Fruit fly (Drosophila melanogaster) whole organism, embryonic: ENCODE data around the gene CG43179.

ENCODE experiments used
- Atf6 ChIP-seq: fragments of 200-800 bp; sonication (Bioruptor generic); IDR thresholded peaks from 2 replicates; pipeline ENCODE4 v1.3.6; 2022; ENCODE audit warnings: missing biosample characterization, missing genetic modification characterization
- B-H2 ChIP-seq: fragments of 200-800 bp; sonication (Bioruptor generic); optimal IDR thresholded peaks from 2 replicates; lab custom pipeline; 2018; ENCODE audit warnings: missing biosample characterization, mild to moderate bottlenecking, missing genetic modification characterization
- Bgb ChIP-seq: fragments of 200-800 bp; sonication (Bioruptor generic); IDR thresholded peaks from 2 replicates; pipeline ENCODE4 v1.3.6; 2022; ENCODE audit warnings: missing biosample characterization, missing genetic modification characterization; ENCODE audit not compliant: partially characterized antibody
- CG10543 ChIP-seq: fragments of 200-800 bp; sonication (Bioruptor generic); optimal IDR thresholded peaks from 3 replicates; lab custom pipeline; 2017; ENCODE audit warnings: missing biosample characterization, mild to moderate bottlenecking, missing genetic modification characterization, moderate library complexity
- CG11504 ChIP-seq: fragments of 200-800 bp; sonication (Bioruptor generic); optimal IDR thresholded peaks from 3 replicates; lab custom pipeline; 2019; ENCODE audit warnings: missing biosample characterization, mild to moderate bottlenecking, missing genetic modification characterization, moderate library complexity
- CG13624 ChIP-seq: fragments of 200-800 bp; sonication (Bioruptor generic); optimal IDR thresholded peaks from 2 replicates; lab custom pipeline; 2016; ENCODE audit warnings: missing biosample characterization, missing genetic modification characterization
- CG1529 ChIP-seq: fragments of 200-800 bp; sonication (Bioruptor generic); optimal IDR thresholded peaks from 3 replicates; lab custom pipeline; 2018; ENCODE audit warnings: missing biosample characterization, missing genetic modification characterization
- CG1602 ChIP-seq: fragments of 200-800 bp; sonication (Bioruptor generic); optimal IDR thresholded peaks from 3 replicates; lab custom pipeline; 2016; ENCODE audit warnings: missing biosample characterization, missing genetic modification characterization
- CG30431 ChIP-seq: fragments of 200-800 bp; sonication (Bioruptor generic); optimal IDR thresholded peaks from 2 replicates; lab custom pipeline; 2017; ENCODE audit warnings: missing biosample characterization, missing genetic modification characterization
- CG32532 ChIP-seq: fragments of 200-800 bp; sonication (Bioruptor generic); IDR thresholded peaks from 2 replicates; pipeline ENCODE4 v1.3.6; 2022; ENCODE audit warnings: missing biosample characterization, missing genetic modification characterization
- CG33213 ChIP-seq: fragments of 200-800 bp; sonication (Bioruptor generic); optimal IDR thresholded peaks from 3 replicates; lab custom pipeline; 2016; ENCODE audit warnings: missing biosample characterization, missing genetic modification characterization
- CG7839 ChIP-seq: fragments of 200-800 bp; sonication (Bioruptor generic); optimal IDR thresholded peaks from 3 replicates; lab custom pipeline; 2018; ENCODE audit warnings: missing biosample characterization, mild to moderate bottlenecking, missing genetic modification characterization, moderate library complexity
- CG7987 ChIP-seq: fragments of 200-800 bp; sonication (Bioruptor generic); optimal IDR thresholded peaks from 2 replicates; lab custom pipeline; 2018; ENCODE audit warnings: missing biosample characterization, mild to moderate bottlenecking, missing genetic modification characterization, moderate library complexity
- CG9437 ChIP-seq: fragments of 200-800 bp; sonication (Bioruptor generic); optimal IDR thresholded peaks from 2 replicates; lab custom pipeline; 2018; ENCODE audit warnings: missing biosample characterization, mild to moderate bottlenecking, missing genetic modification characterization
- CG9609 ChIP-seq: fragments of 200-800 bp; sonication (Bioruptor generic); optimal IDR thresholded peaks from 3 replicates; lab custom pipeline; 2016; ENCODE audit warnings: missing biosample characterization, missing genetic modification characterization
- CG9932 ChIP-seq: fragments of 200-800 bp; sonication (Bioruptor generic); IDR thresholded peaks from 2 replicates; pipeline ENCODE4 v1.3.6; 2022; ENCODE audit warnings: missing biosample characterization, missing genetic modification characterization
- CoRest ChIP-seq: fragments of 200-800 bp; sonication (Bioruptor generic); optimal IDR thresholded peaks from 3 replicates; lab custom pipeline; 2018; ENCODE audit warnings: missing biosample characterization, mild to moderate bottlenecking, missing genetic modification characterization, moderate library complexity
- Deaf1 ChIP-seq: fragments of 200-800 bp; optimal IDR thresholded peaks from 3 replicates; lab custom pipeline; 2019; ENCODE audit warnings: missing biosample characterization, mild to moderate bottlenecking, missing genetic modification characterization, moderate library complexity
- Fer1 ChIP-seq: fragments of 200-800 bp; sonication (Bioruptor generic); optimal IDR thresholded peaks from 2 replicates; lab custom pipeline; 2017; ENCODE audit warnings: missing biosample characterization, mild to moderate bottlenecking, missing genetic modification characterization
- HmgZ ChIP-seq: fragments of 200-800 bp; sonication (Bioruptor generic); optimal IDR thresholded peaks from 2 replicates; lab custom pipeline; 2018; ENCODE audit warnings: missing biosample characterization, mild to moderate bottlenecking, missing genetic modification characterization
- Hmr ChIP-seq: fragments of 200-800 bp; sonication (Bioruptor generic); optimal IDR thresholded peaks from 3 replicates; lab custom pipeline; 2017; ENCODE audit warnings: mild to moderate bottlenecking, missing biosample characterization, missing genetic modification reagents, missing genetic modification characterization
- Max ChIP-seq: fragments of 200-800 bp; sonication (Bioruptor generic); optimal IDR thresholded peaks from 2 replicates; lab custom pipeline; 2016; ENCODE audit warnings: missing biosample characterization, mild to moderate bottlenecking, missing genetic modification characterization
- Oli ChIP-seq: fragments of 200-800 bp; sonication (Bioruptor generic); optimal IDR thresholded peaks from 2 replicates; lab custom pipeline; 2018; ENCODE audit warnings: missing biosample characterization, mild to moderate bottlenecking, missing genetic modification characterization, moderate library complexity
- Pdp1 ChIP-seq, 2 experiments: fragments of 200-800 bp; sonication (Bioruptor generic); optimal IDR thresholded peaks; 3 replicates each; lab custom pipeline; 2016; ENCODE audit warnings: missing biosample characterization in 2 of 2, missing genetic modification characterization in 2 of 2, mild to moderate bottlenecking in 1 of 2, moderate library complexity in 1 of 2
- ara ChIP-seq: fragments of 200-800 bp; sonication (Bioruptor generic); IDR thresholded peaks from 2 replicates; pipeline ENCODE4 v1.3.6; 2022; ENCODE audit warnings: missing biosample characterization, missing genetic modification characterization
- ato ChIP-seq: fragments of 200-800 bp; sonication (Bioruptor generic); IDR thresholded peaks from 2 replicates; pipeline ENCODE4 v1.3.6; 2022; ENCODE audit warnings: missing biosample characterization, missing genetic modification characterization; ENCODE audit not compliant: partially characterized antibody
- bab2 ChIP-seq: fragments of 200-800 bp; sonication (Bioruptor generic); optimal IDR thresholded peaks from 2 replicates; lab custom pipeline; 2016; ENCODE audit warnings: missing biosample characterization, missing genetic modification characterization
- bbx ChIP-seq: fragments of 200-800 bp; sonication (Bioruptor generic); IDR thresholded peaks from 2 replicates; pipeline ENCODE4 v1.3.6; 2022; ENCODE audit warnings: missing biosample characterization, missing genetic modification characterization; ENCODE audit not compliant: partially characterized antibody
- bigmax ChIP-seq: fragments of 200-800 bp; sonication (Bioruptor generic); optimal IDR thresholded peaks from 2 replicates; lab custom pipeline; 2018; ENCODE audit warnings: missing biosample characterization, mild to moderate bottlenecking, missing genetic modification characterization
- cwo ChIP-seq: fragments of 200-800 bp; sonication (Bioruptor generic); optimal IDR thresholded peaks from 3 replicates; lab custom pipeline; 2017; ENCODE audit warnings: missing biosample characterization, missing genetic modification characterization, mild to moderate bottlenecking, moderate library complexity, missing genetic modification reagents
- dati ChIP-seq: fragments of 200-800 bp; sonication (Bioruptor generic); IDR thresholded peaks from 2 replicates; pipeline ENCODE4 v1.3.6; 2022; ENCODE audit warnings: missing biosample characterization, missing genetic modification characterization
- ewg ChIP-seq: fragments of 200-800 bp; sonication (Bioruptor generic); optimal IDR thresholded peaks from 3 replicates; lab custom pipeline; 2017; ENCODE audit warnings: mild to moderate bottlenecking, missing biosample characterization, missing genetic modification reagents, missing genetic modification characterization
- gfzf ChIP-seq: fragments of 200-800 bp; sonication (Bioruptor generic); optimal IDR thresholded peaks from 2 replicates; lab custom pipeline; 2016; ENCODE audit warnings: missing biosample characterization, mild to moderate bottlenecking, missing genetic modification characterization, moderate library complexity
- gsb-n ChIP-seq: fragments of 200-800 bp; sonication (Bioruptor generic); optimal IDR thresholded peaks from 3 replicates; lab custom pipeline; 2018; ENCODE audit warnings: missing biosample characterization, mild to moderate bottlenecking, missing genetic modification characterization
- kah ChIP-seq: fragments of 200-800 bp; sonication (Bioruptor generic); optimal IDR thresholded peaks from 2 replicates; lab custom pipeline; 2018; ENCODE audit warnings: missing biosample characterization, mild to moderate bottlenecking, missing genetic modification characterization
- lab ChIP-seq: fragments of 200-800 bp; sonication (Bioruptor generic); optimal IDR thresholded peaks from 3 replicates; lab custom pipeline; 2017; ENCODE audit warnings: missing biosample characterization, missing genetic modification characterization, mild to moderate bottlenecking, moderate library complexity, missing genetic modification reagents
- mam ChIP-seq: fragments of 200-800 bp; sonication (Bioruptor generic); optimal IDR thresholded peaks from 3 replicates; lab custom pipeline; 2016; ENCODE audit warnings: missing biosample characterization, missing genetic modification characterization
- mirr ChIP-seq: fragments of 200-800 bp; sonication (Bioruptor generic); optimal IDR thresholded peaks from 3 replicates; lab custom pipeline; 2018; ENCODE audit warnings: missing biosample characterization, mild to moderate bottlenecking, missing genetic modification characterization
- nerfin-2 ChIP-seq: fragments of 200-800 bp; sonication (Bioruptor generic); IDR thresholded peaks from 2 replicates; pipeline ENCODE4 v1.3.6; 2022; ENCODE audit warnings: missing biosample characterization, missing genetic modification characterization; ENCODE audit not compliant: partially characterized antibody
- salm ChIP-seq: fragments of 200-800 bp; sonication (Bioruptor generic); optimal IDR thresholded peaks from 2 replicates; lab custom pipeline; 2018; ENCODE audit warnings: missing biosample characterization, mild to moderate bottlenecking, missing genetic modification characterization
- sens ChIP-seq: fragments of 200-800 bp; sonication (Bioruptor generic); peaks from one replicate; lab custom pipeline; 2016; ENCODE audit warnings: missing biosample characterization, missing genetic modification characterization
- sug ChIP-seq: fragments of 200-800 bp; optimal IDR thresholded peaks from 2 replicates; lab custom pipeline; 2019; ENCODE audit warnings: missing biosample characterization, mild to moderate bottlenecking, missing genetic modification characterization, moderate library complexity
- tgo ChIP-seq: fragments of 200-800 bp; sonication (Bioruptor generic); IDR thresholded peaks from 3 replicates; pipeline ENCODE4 v1.3.6; 2022; ENCODE audit warnings: missing biosample characterization, missing genetic modification characterization
- tio ChIP-seq: fragments of 200-800 bp; sonication (Bioruptor generic); optimal IDR thresholded peaks from 2 replicates; lab custom pipeline; 2017; ENCODE audit warnings: missing biosample characterization, missing genetic modification characterization, inconsistent platforms
- trem ChIP-seq: fragments of 200-800 bp; optimal IDR thresholded peaks from 3 replicates; lab custom pipeline; 2019; ENCODE audit warnings: missing biosample characterization, mild to moderate bottlenecking, missing genetic modification characterization, moderate library complexity
- trh ChIP-seq: fragments of 200-800 bp; sonication (Bioruptor generic); optimal IDR thresholded peaks from 2 replicates; lab custom pipeline; 2016; ENCODE audit warnings: missing biosample characterization, missing genetic modification characterization
- wek ChIP-seq: fragments of 200-800 bp; sonication (Bioruptor generic); optimal IDR thresholded peaks from 3 replicates; lab custom pipeline; 2018; ENCODE audit warnings: missing biosample characterization, mild to moderate bottlenecking, missing genetic modification characterization, moderate library complexity
- zen2 ChIP-seq: fragments of 200-800 bp; sonication (Bioruptor generic); IDR thresholded peaks from 3 replicates; pipeline ENCODE4 v1.3.6; 2022; ENCODE audit warnings: missing biosample characterization, missing genetic modification characterization; ENCODE audit not compliant: partially characterized antibody

Gene CG43179

DNA sequence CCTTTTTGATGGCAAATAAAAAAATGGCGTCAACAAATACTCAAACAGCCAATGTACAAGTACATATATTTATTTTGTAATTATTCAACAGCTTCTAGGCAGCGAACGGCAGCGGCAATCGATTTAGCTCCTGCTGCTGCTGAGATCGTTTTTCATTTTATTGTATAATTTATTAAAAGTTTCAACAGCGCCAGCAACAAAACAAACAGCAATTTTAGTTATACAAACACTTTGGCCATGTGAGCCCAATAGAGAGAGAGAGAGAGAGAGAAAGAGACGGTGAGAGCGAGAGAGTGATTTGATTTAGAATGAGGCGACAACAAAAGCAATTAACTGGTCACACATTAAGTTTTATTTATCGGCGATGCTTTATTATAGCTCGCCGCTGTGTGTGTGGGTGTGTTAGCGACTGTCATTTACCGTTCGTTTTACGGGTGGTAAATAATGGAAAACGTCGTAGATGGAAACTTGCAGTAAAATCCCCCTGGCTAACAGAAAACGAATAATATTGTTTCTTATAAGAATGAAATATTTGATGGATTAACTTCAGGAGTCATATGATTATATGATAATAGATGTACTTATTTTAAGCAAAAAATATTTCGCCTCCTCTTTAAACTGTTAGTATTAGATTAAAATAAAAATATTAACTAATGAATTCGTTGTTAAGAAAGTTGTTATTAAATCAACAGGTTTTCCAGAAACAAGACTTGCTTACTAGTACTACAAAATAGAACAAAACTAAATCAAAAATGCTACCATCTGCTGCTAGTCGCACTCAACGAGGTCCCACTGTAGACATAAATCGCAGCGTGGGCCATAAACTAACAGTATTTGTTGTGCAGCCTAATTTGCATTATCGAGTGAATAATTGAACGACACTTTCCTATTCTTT lies 29.4 kb downstream of the CG43179 start (continued):
- TF ChIP-seq gfzf (no peak), ara (GFP tag; lab: Robert Waterston, UW) (no peak), Max (GFP tag; lab: Kevin White, UChicago) (peak; percentile 41), tgo (no peak), sug (tag; lab: Kevin White, UChicago) (peak; percentile 19), CG32532 (GFP tag; lab: Robert Waterston, UW) (no peak), mirr (peak; percentile 46), Hmr (GFP tag; lab: Kevin White, UChicago) (peak; percentile 40), Bgb (GFP tag; lab: Robert Waterston, UW) (no peak), CoRest (peak; percentile 50), CG11504 (peak; percentile 35), CG33213 (GFP tag; lab: Kevin White, UChicago) (peak; percentile 5), CG9437 (GFP tag; lab: Kevin White, UChicago) (peak; percentile 16), wek (GFP tag; lab: Kevin White, UChicago) (no peak), lab (GFP tag; lab: Kevin White, UChicago) (peak; percentile 42), Fer1 (peak; percentile 8), CG1602 (GFP tag; lab: Kevin White, UChicago) (peak; percentile 10), trh (peak; percentile 10), CG9932 (no peak), bbx (no peak), nerfin-2 (GFP tag; lab: Robert Waterston, UW) (no peak), CG30431 (peak; percentile 3), bab2 (no peak), Atf6 (GFP tag; lab: Robert Waterston, UW) (no peak), sens (peak; percentile 71), CG13624 (GFP tag; lab: Kevin White, UChicago) (no peak), Deaf1 (peak; percentile 29), CG1529 (GFP tag; lab: Kevin White, UChicago) (no peak), bigmax (GFP tag; lab: Kevin White, UChicago) (no peak), CG9609 (GFP tag; lab: Kevin White, UChicago) (no peak), tio (GFP tag; lab: Kevin White, UChicago) (peak; percentile 34), salm (tag; lab: Kevin White, UChicago) (peak; percentile 1), CG7839 (tag; lab: Kevin White, UChicago) (peak; percentile 26), trem (tag; lab: Kevin White, UChicago) (no peak), CG7987 (GFP tag; lab: Kevin White, UChicago) (peak; percentile 14), ato (GFP tag; lab: Robert Waterston, UW) (no peak), ewg (peak; percentile 3), HmgZ (tag; lab: Kevin White, UChicago) (peak; percentile 1), Pdp1 (GFP tag; optimal IDR thresholded peaks at IDR 0.05; lab: Kevin White, UChicago) (peak; percentile 26 to 99), kah (peak; percentile 1), B-H2 (peak; percentile 38), Oli (peak; percentile 34), zen2 (GFP tag; lab: Robert Waterston, UW) (no peak), gsb-n (tag; lab: Kevin White, UChicago) (peak; percentile 19), mam (peak; percentile 6), dati (GFP tag; lab: Robert Waterston, UW) (no peak), cwo (GFP tag; lab: Kevin White, UChicago) (peak; percentile 21), CG10543 (GFP tag; lab: Kevin White, UChicago) (peak; percentile 66)
